Worm (Caenorhabditis elegans) whole organism, young adult: ENCODE data around the gene ZK177.2.

Experiments used
- D2030.7 ChIP-seq: fragments of 200-800 bp; sonication (Bioruptor generic); IDR thresholded peaks from 2 replicates; pipeline ENCODE4 v1.3.6; 2022; ENCODE audit warnings: missing genetic modification reagents, missing genetic modification characterization, missing compliant biosample characterization
- F10E7.11 ChIP-seq: sonication (generic microtip); optimal IDR thresholded peaks from 2 replicates; lab custom pipeline; 2017; ENCODE audit warnings: mild to moderate bottlenecking, missing genetic modification characterization, moderate library complexity, missing compliant biosample characterization
- F23B12.7 ChIP-seq: sonication (generic microtip); optimal IDR thresholded peaks from 2 replicates; lab custom pipeline; 2017; ENCODE audit warnings: missing genetic modification characterization, mild to moderate bottlenecking, missing compliant biosample characterization, antibody characterized with exemption, moderate library complexity; ENCODE audit not compliant: insufficient read depth
- Y53F4B.3 ChIP-seq: fragments of 200-800 bp; sonication (Bioruptor generic); IDR thresholded peaks from 2 replicates; pipeline ENCODE4 v1.3.6; 2022; ENCODE audit warnings: missing genetic modification reagents, missing genetic modification characterization, missing compliant biosample characterization
- Y56A3A.18 ChIP-seq: fragments of 200-800 bp; sonication (Bioruptor generic); IDR thresholded peaks from 2 replicates; pipeline ENCODE4 v1.3.6; 2022; ENCODE audit warnings: missing genetic modification reagents, missing genetic modification characterization, missing compliant biosample characterization
- atf-7 ChIP-seq: sonication (generic microtip); optimal IDR thresholded peaks from 2 replicates; lab custom pipeline; 2017; ENCODE audit warnings: mild to moderate bottlenecking, missing genetic modification characterization, missing compliant biosample characterization
- attf-5 ChIP-seq: fragments of 200-800 bp; sonication (Bioruptor generic); optimal IDR thresholded peaks from 2 replicates; lab custom pipeline; 2018; ENCODE audit warnings: mild to moderate bottlenecking, missing genetic modification characterization, missing compliant biosample characterization
- cebp-2 ChIP-seq: fragments of 200-800 bp; sonication (Bioruptor generic); IDR thresholded peaks from 2 replicates; pipeline ENCODE4 v1.3.6; 2022; ENCODE audit warnings: missing genetic modification characterization, missing compliant biosample characterization
- ceh-27 ChIP-seq: fragments of 200-800 bp; sonication (Bioruptor generic); optimal IDR thresholded peaks from 2 replicates; lab custom pipeline; 2018; ENCODE audit warnings: mild to moderate bottlenecking, missing genetic modification characterization, moderate library complexity, missing compliant biosample characterization
- dox-1 ChIP-seq: fragments of 200-800 bp; sonication (Bioruptor generic); IDR thresholded peaks from 2 replicates; pipeline ENCODE4 v1.3.6; 2022; ENCODE audit warnings: missing genetic modification reagents, missing genetic modification characterization, missing compliant biosample characterization
- dpl-1 ChIP-seq: fragments of 150-350 bp; optimal IDR thresholded peaks from 2 replicates; lab custom pipeline; 2014; ENCODE audit warnings: missing biosample characterization, missing genetic modification reagents, missing genetic modification characterization
- efl-1 ChIP-seq: fragments of 150-350 bp; optimal IDR thresholded peaks from 2 replicates; lab custom pipeline; 2014; ENCODE audit warnings: missing biosample characterization, missing genetic modification reagents, missing genetic modification characterization
- gei-17 ChIP-seq: fragments of 200-800 bp; sonication (Bioruptor generic); optimal IDR thresholded peaks from 2 replicates; lab custom pipeline; 2018; ENCODE audit warnings: mild to moderate bottlenecking, missing genetic modification characterization, missing compliant biosample characterization
- him-1 ChIP-seq: sonication (generic microtip); optimal IDR thresholded peaks from 2 replicates; lab custom pipeline; 2016; ENCODE audit warnings: missing genotype, missing genetic modification reagents, missing genetic modification characterization, missing compliant biosample characterization
- hlh-12 ChIP-seq: sonication (generic microtip); optimal IDR thresholded peaks from 2 replicates; lab custom pipeline; 2016; ENCODE audit warnings: missing genetic modification characterization, missing compliant biosample characterization
- hmg-1.2 ChIP-seq: fragments of 200-800 bp; sonication (Bioruptor generic); IDR thresholded peaks from 2 replicates; pipeline ENCODE4 v1.3.6; 2022; ENCODE audit warnings: missing genetic modification reagents, missing genetic modification characterization, missing compliant biosample characterization
- lag-1 ChIP-seq: fragments of 200-800 bp; sonication (Bioruptor generic); IDR thresholded peaks from 2 replicates; pipeline ENCODE4 v1.3.6; 2022; ENCODE audit warnings: missing genetic modification reagents, missing genetic modification characterization, missing compliant biosample characterization
- let-607 ChIP-seq, 2 experiments: fragments of 200-800 bp in 1 of 2; sonication (Bioruptor generic) in 1 of 2; sonication (generic microtip) in 1 of 2; optimal IDR thresholded peaks; 2 replicates each; lab custom pipeline; 2016 to 2018; ENCODE audit warnings: mild to moderate bottlenecking in 2 of 2, missing compliant biosample characterization in 2 of 2, missing genetic modification characterization in 2 of 2, moderate library complexity in 2 of 2, missing genotype in 1 of 2
- lin-26 ChIP-seq: fragments of 200-800 bp; sonication (Bioruptor generic); IDR thresholded peaks from 2 replicates; pipeline ENCODE4 v1.3.6; 2022; ENCODE audit warnings: missing genetic modification reagents, missing genetic modification characterization, missing compliant biosample characterization
- lin-40 ChIP-seq: sonication (generic microtip); optimal IDR thresholded peaks from 2 replicates; lab custom pipeline; 2016; ENCODE audit warnings: missing genetic modification characterization, mild to moderate bottlenecking, missing compliant biosample characterization, missing genotype, missing genetic modification reagents
- madf-3 ChIP-seq: fragments of 200-800 bp; sonication (Bioruptor generic); IDR thresholded peaks from 2 replicates; pipeline ENCODE4 v1.3.6; 2022; ENCODE audit warnings: missing genetic modification reagents, missing genetic modification characterization, missing compliant biosample characterization
- madf-6 ChIP-seq: fragments of 200-800 bp; sonication (Bioruptor generic); IDR thresholded peaks from 2 replicates; pipeline ENCODE4 v1.3.6; 2022; ENCODE audit warnings: missing genetic modification reagents, missing genetic modification characterization, missing compliant biosample characterization
- madf-8 ChIP-seq: fragments of 200-800 bp; sonication (Bioruptor generic); conservative IDR thresholded peaks from 2 replicates; pipeline ENCODE4 v1.3.6; 2022; ENCODE audit warnings: missing genetic modification reagents, missing genetic modification characterization, missing compliant biosample characterization
- mcd-1 ChIP-seq: fragments of 200-800 bp; sonication (Bioruptor generic); IDR thresholded peaks from 2 replicates; pipeline ENCODE4 v1.3.6; 2022; ENCODE audit warnings: missing genetic modification reagents, missing genetic modification characterization, missing compliant biosample characterization
- mel-28 ChIP-seq: sonication (generic microtip); optimal IDR thresholded peaks from 2 replicates; lab custom pipeline; 2016; ENCODE audit warnings: borderline replicate concordance, mild to moderate bottlenecking, missing genetic modification characterization, missing compliant biosample characterization
- nfya-1 ChIP-seq: sonication (generic microtip); optimal IDR thresholded peaks from 2 replicates; lab custom pipeline; 2017; ENCODE audit warnings: antibody characterized with exemption, missing compliant biosample characterization, missing genetic modification characterization, borderline replicate concordance; ENCODE audit not compliant: insufficient read depth
- nfya-2 ChIP-seq: fragments of 200-800 bp; sonication (Bioruptor generic); IDR thresholded peaks from 2 replicates; pipeline ENCODE4 v1.3.6; 2022; ENCODE audit warnings: missing genetic modification reagents, missing genetic modification characterization, missing compliant biosample characterization
- nhr-120 ChIP-seq: fragments of 200-800 bp; sonication (Bioruptor generic); IDR thresholded peaks from 2 replicates; pipeline ENCODE4 v1.3.6; 2022; ENCODE audit warnings: missing genetic modification characterization, missing compliant biosample characterization
- nhr-90 ChIP-seq: sonication (generic microtip); optimal IDR thresholded peaks from 2 replicates; lab custom pipeline; 2016; ENCODE audit warnings: missing genotype, mild to moderate bottlenecking, missing genetic modification characterization, missing compliant biosample characterization
- sdz-38 ChIP-seq: sonication (generic microtip); optimal IDR thresholded peaks from 2 replicates; lab custom pipeline; 2016; ENCODE audit warnings: missing genotype, missing genetic modification characterization, missing compliant biosample characterization
- snpc-4 ChIP-seq, 5 experiments: fragments of 150-350 bp in 1 of 5; sonication (generic microtip) in 4 of 5; optimal IDR thresholded peaks; 2 replicates each; lab custom pipeline; 2014 to 2018; ENCODE audit warnings: missing genetic modification characterization in 5 of 5, missing biosample characterization in 3 of 5, antibody characterized with exemption in 2 of 5, mild to moderate bottlenecking in 2 of 5, missing compliant biosample characterization in 2 of 5, missing genotype in 2 of 5, moderate library complexity in 2 of 5, missing genetic modification reagents in 1 of 5
- tbx-9 ChIP-seq: sonication (generic microtip); optimal IDR thresholded peaks from 2 replicates; lab custom pipeline; 2016; ENCODE audit warnings: borderline replicate concordance, missing genetic modification characterization, inconsistent platforms, missing compliant biosample characterization
- unc-130 ChIP-seq: sonication (generic microtip); optimal IDR thresholded peaks from 2 replicates; lab custom pipeline; 2016; ENCODE audit warnings: missing genetic modification reagents, missing genetic modification characterization, missing compliant biosample characterization
- xnd-1 ChIP-seq: sonication (generic microtip); optimal IDR thresholded peaks from 2 replicates; lab custom pipeline; 2016; ENCODE audit warnings: missing genotype, missing genetic modification reagents, missing genetic modification characterization, missing compliant biosample characterization
- zfh-2 ChIP-seq: fragments of 200-800 bp; sonication (Bioruptor generic); conservative IDR thresholded peaks from 2 replicates; pipeline ENCODE4 v1.3.6; 2022; ENCODE audit warnings: missing genetic modification reagents, missing genetic modification characterization, missing compliant biosample characterization
- ztf-22 ChIP-seq: fragments of 200-800 bp; sonication (Bioruptor generic); optimal IDR thresholded peaks from 2 replicates; lab custom pipeline; 2018; ENCODE audit warnings: mild to moderate bottlenecking, missing genetic modification characterization, moderate library complexity, missing compliant biosample characterization
- ztf-25 ChIP-seq: fragments of 200-800 bp; sonication (Bioruptor generic); IDR thresholded peaks from 2 replicates; pipeline ENCODE4 v1.3.6; 2022; ENCODE audit warnings: missing genetic modification reagents, missing genetic modification characterization, missing compliant biosample characterization
- ztf-26 ChIP-seq: sonication (generic microtip); optimal IDR thresholded peaks from 2 replicates; lab custom pipeline; 2017; ENCODE audit warnings: missing genetic modification characterization, missing compliant biosample characterization
- ztf-28 ChIP-seq: fragments of 200-800 bp; sonication (Bioruptor generic); IDR thresholded peaks from 2 replicates; pipeline ENCODE4 v1.3.6; 2022; ENCODE audit warnings: missing genetic modification reagents, missing genetic modification characterization, missing compliant biosample characterization
- ztf-3 ChIP-seq: fragments of 200-800 bp; sonication (Bioruptor generic); optimal IDR thresholded peaks from 2 replicates; lab custom pipeline; 2018; ENCODE audit warnings: mild to moderate bottlenecking, missing genetic modification characterization, missing compliant biosample characterization

ZK177.2 gene

DNA sequence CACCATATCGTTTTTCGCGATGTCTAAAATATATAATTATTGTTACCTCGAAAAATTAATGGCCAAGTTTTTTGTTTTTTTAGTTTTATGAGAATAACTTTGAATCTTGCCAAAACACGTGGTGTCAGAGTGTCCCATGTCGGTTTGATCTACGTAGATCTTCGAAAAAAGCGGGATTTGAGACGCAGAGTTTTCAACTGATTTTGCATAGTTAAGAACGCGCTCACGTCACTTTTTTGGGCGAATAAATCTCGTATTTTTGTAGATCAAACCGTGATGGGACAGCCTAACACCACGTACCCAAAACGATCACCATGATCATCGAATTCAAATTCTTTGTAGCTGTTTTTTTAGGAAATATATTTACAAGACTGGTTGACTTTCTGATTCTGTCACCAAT lies 21.5 kb upstream of the ZK177.2 start:
- TF ChIP-seq dox-1 (GFP tag; lab: Robert Waterston, UW) (no peak; the same call in 1 of the 2 replicates), efl-1 (peak; percentile 59), Y56A3A.18 (GFP tag; lab: Robert Waterston, UW) (0 out of 2 replicates have a peak, but pooled peaks have one; percentile 42), madf-6 (GFP tag; lab: Robert Waterston, UW) (peak; percentile 83), D2030.7 (0 out of 2 replicates have a peak, but pooled peaks have one; percentile 27), let-607 (tag; optimal IDR thresholded peaks at IDR 0.05; lab: Kevin White, UChicago) (no peak), madf-8 (GFP tag; lab: Robert Waterston, UW) (peak; percentile 33), lin-26 (GFP tag; lab: Robert Waterston, UW) (0 out of 2 replicates have a peak, but pooled peaks have one; percentile 44), hmg-1.2 (GFP tag; lab: Robert Waterston, UW) (0 out of 2 replicates have a peak, but pooled peaks have one; percentile 18), madf-3 (peak; percentile 51; the same call in 1 of the 2 replicates), dpl-1 (GFP tag; lab: Kevin White, UChicago) (peak; percentile 14), nfya-1 (no peak), xnd-1 (tag; lab: Kevin White, UChicago) (peak; percentile 44)

DNA sequence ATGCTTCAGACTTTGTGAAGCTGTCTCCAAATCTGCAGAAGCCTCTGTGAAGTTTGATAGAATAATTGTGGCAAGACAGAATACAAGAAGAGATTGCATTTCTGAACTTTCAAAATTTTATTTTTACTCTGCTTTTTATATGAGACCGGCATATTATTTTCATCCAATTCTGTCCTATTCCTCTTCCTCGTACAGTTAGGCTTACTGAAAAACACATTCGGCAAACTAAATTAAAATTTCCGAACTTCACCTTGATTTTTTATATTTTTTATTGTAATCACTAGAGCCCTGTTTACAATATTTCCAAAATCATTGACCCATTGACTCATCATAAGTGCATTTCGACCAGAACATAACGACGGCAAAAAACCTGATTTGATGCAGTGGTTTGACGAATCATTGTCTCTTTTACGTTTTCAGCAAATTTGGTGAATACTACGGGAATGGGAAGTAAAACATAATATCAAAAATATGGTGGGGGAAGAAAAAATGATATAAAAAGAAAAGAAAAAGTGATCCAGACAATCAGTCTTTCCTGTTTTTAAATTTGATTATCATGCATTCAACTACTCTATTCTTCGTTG lies 20.8 kb upstream of the ZK177.2 start, which contains the start of the genes suex-1 and F12A10.9:
Gene suex-1 (minus strand): TSS at position 101 of the 584 bp plus-strand sequence.
Gene F12A10.9 (plus strand): TSS at position 534 of the 584 bp plus-strand sequence.
- TF ChIP-seq tbx-9 (tag; lab: Kevin White, UChicago) (no peak), nfya-1 (no peak), ceh-27 (no peak), ztf-26 (tag; lab: Kevin White, UChicago) (no peak), lin-40 (tag; lab: Kevin White, UChicago) (no peak), ztf-28 (GFP tag; lab: Robert Waterston, UW) (no peak), cebp-2 (GFP tag; lab: Robert Waterston, UW) (no peak), xnd-1 (tag; lab: Kevin White, UChicago) (no peak), atf-7 (tag; lab: Kevin White, UChicago) (no peak), nhr-90 (tag; lab: Kevin White, UChicago) (no peak), mcd-1 (GFP tag; lab: Robert Waterston, UW) (no peak), mel-28 (tag; lab: Kevin White, UChicago) (no peak), ztf-25 (GFP tag; lab: Robert Waterston, UW) (no peak)

DNA sequence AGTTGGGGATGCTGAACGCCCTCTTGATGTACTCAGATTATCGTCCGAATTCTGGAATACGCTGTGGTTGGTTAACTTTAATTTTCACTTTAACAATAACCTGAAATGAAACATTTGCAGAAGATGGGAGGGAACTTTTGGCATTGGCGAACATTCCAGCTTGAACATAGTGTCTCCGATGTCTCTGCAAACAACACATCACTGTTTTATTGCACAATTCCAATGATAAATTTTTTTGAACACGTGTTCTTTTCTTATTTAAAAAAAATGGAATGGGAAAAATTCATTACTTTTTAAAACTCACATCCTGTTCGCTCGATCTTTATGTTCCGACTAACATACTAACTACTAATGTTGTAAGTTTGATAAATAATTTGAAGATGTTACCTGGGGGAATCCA lies 18.5 kb upstream of the ZK177.2 start, which contains the start of gene fzy-1:
Gene fzy-1 (plus strand): TSS at position 301 of the 400 bp plus-strand sequence.
- TF ChIP-seq gei-17 (no peak), hlh-12 (tag; lab: Kevin White, UChicago) (no peak), ztf-22 (no peak)

DNA sequence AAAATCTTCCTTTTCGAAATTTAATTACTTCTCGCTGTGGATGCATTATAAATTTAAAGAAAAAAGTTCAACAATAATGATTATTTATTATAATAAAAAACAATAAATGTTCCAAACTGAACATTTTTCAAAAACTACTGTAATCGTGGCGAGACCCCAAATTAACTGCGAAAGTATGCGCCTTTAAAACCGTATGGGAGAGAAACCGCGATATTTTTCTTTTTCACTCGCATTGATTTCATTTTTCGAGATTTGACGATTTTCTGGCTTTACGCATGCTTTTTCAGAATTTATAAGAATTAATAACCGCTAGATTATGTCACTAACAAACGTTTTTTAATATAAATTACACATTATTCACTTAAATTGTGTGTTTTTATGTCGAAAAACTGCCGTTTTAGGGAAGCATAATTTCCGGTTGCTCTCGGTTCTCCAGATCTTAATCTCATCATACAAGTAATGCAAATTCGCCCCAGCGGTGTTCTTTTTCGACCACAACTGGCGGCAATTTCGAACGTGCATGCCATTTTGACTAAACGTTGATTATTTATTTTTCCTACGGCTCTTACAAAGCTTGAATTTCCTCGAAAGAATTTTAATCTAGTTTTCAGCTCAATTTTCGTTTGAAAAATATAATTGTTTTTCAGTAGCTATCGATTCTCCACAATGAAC lies 17.9 kb upstream of the ZK177.2 start, which contains the start of gene F12A10.8:
Gene F12A10.8 (minus strand): TSS at position 79 of the 672 bp plus-strand sequence.
- no peak for TF ChIP-seq ztf-28 (GFP tag; lab: Robert Waterston, UW)
- peak; percentile 46; the same call in 1 of the 2 replicates for TF ChIP-seq mcd-1 (GFP tag; lab: Robert Waterston, UW)
- no peak for TF ChIP-seq F10E7.11 (tag; lab: Kevin White, UChicago)
- TF ChIP-seq snpc-4 (GFP tag; optimal IDR thresholded peaks at IDR 0.05; lab: Kevin White, UChicago): peak; percentile 22
- TF ChIP-seq snpc-4 (tag; optimal IDR thresholded peaks at IDR 0.05; lab: Kevin White, UChicago): no peak
- no peak for TF ChIP-seq F23B12.7 (tag; lab: Kevin White, UChicago)
- no peak for TF ChIP-seq gei-17
- TF ChIP-seq nfya-2 (GFP tag; lab: Robert Waterston, UW): no peak
- no peak for TF ChIP-seq him-1
- TF ChIP-seq attf-5: no peak
- TF ChIP-seq sdz-38 (tag; lab: Kevin White, UChicago): no peak
- no peak for TF ChIP-seq madf-3
- TF ChIP-seq ztf-25 (GFP tag; lab: Robert Waterston, UW): no peak
- no peak for TF ChIP-seq nhr-90 (tag; lab: Kevin White, UChicago)
- no peak for TF ChIP-seq unc-130
- no peak for TF ChIP-seq Y53F4B.3 (GFP tag; lab: Robert Waterston, UW)
- TF ChIP-seq zfh-2 (GFP tag; lab: Robert Waterston, UW): no peak
- no peak for TF ChIP-seq lag-1 (GFP tag; lab: Robert Waterston, UW)
- no peak for TF ChIP-seq ztf-26 (tag; lab: Kevin White, UChicago)
- no peak for TF ChIP-seq ztf-3
- no peak for TF ChIP-seq nhr-120 (GFP tag; lab: Robert Waterston, UW)
